Worm (Caenorhabditis elegans): ENCODE measurements around the gene col-20.

Gene col-20

DNA sequence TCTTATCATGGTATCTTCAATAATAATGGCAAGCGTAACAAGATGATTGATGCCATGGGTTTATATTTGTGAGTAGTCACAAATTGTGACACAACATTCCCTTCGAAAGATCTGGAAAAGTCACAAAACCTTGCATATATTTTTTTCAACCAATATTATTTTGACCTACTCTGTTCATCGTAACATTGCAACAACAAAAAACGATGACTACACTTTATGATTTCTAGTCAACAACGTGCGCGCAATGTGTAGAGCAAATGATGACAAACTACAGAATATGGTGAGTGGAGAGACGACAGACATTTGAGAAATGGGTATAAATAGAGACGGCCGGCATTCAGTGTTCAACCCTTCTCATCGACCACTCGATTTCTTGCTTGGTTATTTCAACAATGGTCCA lies 11.1 kb upstream of the col-20 start, which contains the start of gene gst-7 (continued):
- TF ChIP-seq daf-12 (tag; optimal IDR thresholded peaks at IDR 0.05): no peak
- no peak for TF ChIP-seq daf-19 (GFP tag; conservative IDR thresholded peaks at IDR 0.05)
- TF ChIP-seq sdz-12 (GFP tag; optimal IDR thresholded peaks at IDR 0.05): no peak
- no peak for TF ChIP-seq ctbp-1 (GFP tag; IDR thresholded peaks at IDR 0.05)
- TF ChIP-seq aha-1 (tag): no peak
- TF ChIP-seq ama-1 (optimal IDR thresholded peaks at IDR 0.05): no peak
- peak; percentile 68 for TF ChIP-seq php-3 (GFP tag; IDR thresholded peaks at IDR 0.05)
- no peak for TF ChIP-seq zfp-2 (tag; optimal IDR thresholded peaks at IDR 0.05)
- TF ChIP-seq F49E8.2 (tag; optimal IDR thresholded peaks at IDR 0.05; ENCODE audit: borderline replicate concordance): no peak
- TF ChIP-seq cey-2 (tag; optimal IDR thresholded peaks at IDR 0.05; ENCODE audit: borderline replicate concordance, insufficient read depth): peak; percentile 77
- no peak for TF ChIP-seq ceh-28 (tag; optimal IDR thresholded peaks at IDR 0.05)
- peak in 1 of 2 experiments; percentile 11 for TF ChIP-seq hif-1 (tag; optimal IDR thresholded peaks at IDR 0.05)
- TF ChIP-seq dpl-1 (GFP tag; optimal IDR thresholded peaks at IDR 0.05): no peak
- no peak for TF ChIP-seq unc-130 (GFP tag; optimal IDR thresholded peaks at IDR 0.05)
- TF ChIP-seq dve-1 (tag; optimal IDR thresholded peaks at IDR 0.05; ENCODE audit: insufficient read depth): peak; percentile 83
- no peak for TF ChIP-seq F44E2.7 (GFP tag; IDR thresholded peaks at IDR 0.05)
- no peak for TF ChIP-seq F26F4.8 (GFP tag; conservative IDR thresholded peaks at IDR 0.05)
- no peak for TF ChIP-seq lin-15B (tag; optimal IDR thresholded peaks at IDR 0.05)
- no peak for TF ChIP-seq snpc-4 (tag; optimal IDR thresholded peaks at IDR 0.05)
- TF ChIP-seq ceh-20 (GFP tag; IDR thresholded peaks at IDR 0.05): no peak
- peak; percentile 71 for TF ChIP-seq nhr-48 (tag; optimal IDR thresholded peaks at IDR 0.05)
- TF ChIP-seq rbr-2 (tag; optimal IDR thresholded peaks at IDR 0.05): no peak
- TF ChIP-seq gei-8 (GFP tag; optimal IDR thresholded peaks at IDR 0.05): no peak
- TF ChIP-seq saeg-2 (GFP tag; IDR thresholded peaks at IDR 0.05): no peak
- TF ChIP-seq Y48G9A.11 (GFP tag; IDR thresholded peaks at IDR 0.05): no peak
- TF ChIP-seq daf-8 (GFP tag; IDR thresholded peaks at IDR 0.05): no peak
- peak; percentile 97 for TF ChIP-seq nhr-28 (tag; optimal IDR thresholded peaks at IDR 0.05)
- peak; percentile 35; the same call in 1 of the 2 replicates for TF ChIP-seq hmg-1.1 (GFP tag; IDR thresholded peaks at IDR 0.05)
- TF ChIP-seq nhr-111 (GFP tag; optimal IDR thresholded peaks at IDR 0.05): no peak
- no peak for TF ChIP-seq lin-29 (GFP tag; IDR thresholded peaks at IDR 0.05)

DNA sequence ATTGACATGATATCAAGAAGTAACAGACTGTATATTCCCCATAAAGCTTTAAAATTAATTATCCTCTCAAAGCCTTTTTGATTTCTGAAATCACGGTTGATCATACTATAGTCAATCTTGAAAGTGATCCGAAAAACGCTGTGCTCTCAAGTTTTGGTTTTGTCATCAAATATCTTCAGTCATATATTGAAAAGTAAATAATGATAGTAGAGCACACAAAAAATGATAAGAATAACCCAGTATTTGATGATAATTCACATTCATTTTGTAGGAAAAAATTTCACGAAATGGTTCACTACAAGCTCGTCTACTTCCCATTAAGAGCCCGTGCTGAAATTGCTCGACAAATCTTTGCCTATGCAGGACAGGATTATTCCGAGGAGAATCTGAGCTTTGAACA lies 9.0 kb upstream of the col-20 start, which contains the start of gene gst-6:
Gene gst-6, plus strand, starts transcription at position 263 of the 400 bp plus-strand sequence.
- TF ChIP-seq nhr-28 (tag; optimal IDR thresholded peaks at IDR 0.05) (peak; percentile 41), daf-16 (GFP tag; optimal IDR thresholded peaks at IDR 0.05) (no peak), daf-16 (tag; optimal IDR thresholded peaks at IDR 0.05) (peak; percentile 34), ztf-11 (tag; optimal IDR thresholded peaks at IDR 0.05) (no peak)

DNA sequence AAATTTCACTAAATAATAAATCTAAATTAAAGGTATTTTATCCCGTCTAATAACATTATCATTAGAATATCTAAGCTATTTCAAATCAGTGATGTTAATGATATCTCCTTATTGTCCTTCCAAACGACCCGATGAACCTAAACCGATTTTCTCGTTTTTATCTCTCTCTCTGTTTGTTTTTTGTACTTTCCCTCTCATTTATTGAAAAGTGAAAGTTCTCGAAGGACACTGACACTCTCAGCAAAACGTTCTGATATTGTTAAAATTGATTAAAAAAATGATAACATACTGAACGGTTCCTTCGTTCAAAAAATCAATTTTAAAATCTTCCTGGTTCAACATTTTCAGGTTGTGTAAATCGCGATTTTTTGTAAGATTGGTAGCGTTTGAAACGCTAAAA lies 5.5 kb upstream of the col-20 start, which contains the start of gene F11G11.13:
Gene F11G11.13, minus strand, starts transcription at position 89 of the 400 bp plus-strand sequence.
- TF ChIP-seq mes-2 (tag; optimal IDR thresholded peaks at IDR 0.05; ENCODE audit: poor library complexity, severe bottlenecking): no peak
- no peak for TF ChIP-seq ceh-62 (tag; optimal IDR thresholded peaks at IDR 0.05)
- no peak for TF ChIP-seq nhr-42 (GFP tag; IDR thresholded peaks at IDR 0.05)
- TF ChIP-seq nhr-41 (GFP tag; IDR thresholded peaks at IDR 0.05): no peak
- no peak for TF ChIP-seq lim-7 (GFP tag; IDR thresholded peaks at IDR 0.05)
- no peak for TF ChIP-seq Y75B8A.6 (GFP tag; IDR thresholded peaks at IDR 0.05)
- TF ChIP-seq nhr-77 (tag; optimal IDR thresholded peaks at IDR 0.05): no peak
- TF ChIP-seq T26A8.4 (GFP tag; IDR thresholded peaks at IDR 0.05): no peak
- no peak for TF ChIP-seq mxl-2 (GFP tag; conservative IDR thresholded peaks at IDR 0.05)
- TF ChIP-seq F37D6.2 (tag; optimal IDR thresholded peaks at IDR 0.05): no peak
- no peak for TF ChIP-seq mdt-29 (GFP tag; IDR thresholded peaks at IDR 0.05)
- TF ChIP-seq nhr-6 (tag; optimal IDR thresholded peaks at IDR 0.05): no peak
- TF ChIP-seq lsy-2 (tag; optimal IDR thresholded peaks at IDR 0.05): no peak
- no peak for TF ChIP-seq hif-1 (tag; optimal IDR thresholded peaks at IDR 0.05)
- no peak for TF ChIP-seq ceh-82 (tag; optimal IDR thresholded peaks at IDR 0.05)
- no peak for TF ChIP-seq pha-4 (GFP tag; IDR thresholded peaks at IDR 0.05)
- TF ChIP-seq pha-4 (tag; optimal IDR thresholded peaks at IDR 0.05): no peak
